Worm (Caenorhabditis elegans) whole organism, mixed stage, embryonic: ENCODE data around the gene Y68A4B.3.

ENCODE experiments used
- ceh-83 ChIP-seq: fragments of 200-800 bp; sonication (Bioruptor generic); optimal IDR thresholded peaks from 2 replicates; lab custom pipeline; 2018; ENCODE audit warnings: mild to moderate bottlenecking, missing genetic modification characterization, missing compliant biosample characterization
- elt-1 ChIP-seq: sonication (generic microtip); optimal IDR thresholded peaks from 2 replicates; lab custom pipeline; 2017; ENCODE audit warnings: missing genetic modification characterization, mild to moderate bottlenecking, missing compliant biosample characterization, antibody characterized with exemption, moderate library complexity, borderline replicate concordance; ENCODE audit not compliant: insufficient read depth
- lin-32 ChIP-seq: fragments of 200-800 bp; sonication (Bioruptor generic); optimal IDR thresholded peaks from 2 replicates; lab custom pipeline; 2018; ENCODE audit warnings: mild to moderate bottlenecking, missing genetic modification characterization, missing compliant biosample characterization
- lsy-2 ChIP-seq: fragments of 150-350 bp; optimal IDR thresholded peaks from 2 replicates; lab custom pipeline; 2014; ENCODE audit warnings: missing biosample characterization, missing genetic modification characterization
- mep-1 ChIP-seq: fragments of 150-350 bp; optimal IDR thresholded peaks from 2 replicates; lab custom pipeline; 2017; ENCODE audit warnings: missing biosample characterization, missing genetic modification reagents, missing genetic modification characterization, inconsistent platforms
- nhr-12 ChIP-seq: fragments of 150-350 bp; optimal IDR thresholded peaks from 2 replicates; lab custom pipeline; 2014; ENCODE audit warnings: missing biosample characterization, missing genetic modification characterization
- nhr-2 ChIP-seq: fragments of 150-350 bp; optimal IDR thresholded peaks from 2 replicates; lab custom pipeline; 2014; ENCODE audit warnings: missing biosample characterization, missing genetic modification characterization
- nhr-237 ChIP-seq: fragments of 150-350 bp; optimal IDR thresholded peaks from 2 replicates; lab custom pipeline; 2014; ENCODE audit warnings: missing biosample characterization, missing genetic modification characterization
- nhr-28 ChIP-seq: fragments of 150-350 bp; optimal IDR thresholded peaks from 2 replicates; lab custom pipeline; 2014; ENCODE audit warnings: missing biosample characterization, missing genetic modification characterization
- sem-2 ChIP-seq: fragments of 200-800 bp; sonication (Bioruptor generic); optimal IDR thresholded peaks from 2 replicates; lab custom pipeline; 2018; ENCODE audit warnings: mild to moderate bottlenecking, missing genetic modification characterization, missing compliant biosample characterization
- snpc-4 ChIP-seq: fragments of 150-350 bp; optimal IDR thresholded peaks from 2 replicates; lab custom pipeline; 2014; ENCODE audit warnings: missing biosample characterization, missing genetic modification characterization
- unc-62 ChIP-seq: fragments of 150-350 bp; optimal IDR thresholded peaks from 2 replicates; lab custom pipeline; 2014; ENCODE audit warnings: missing biosample characterization, missing genetic modification reagents, missing genetic modification characterization
- ztf-11 ChIP-seq: fragments of 150-350 bp; optimal IDR thresholded peaks from 2 replicates; lab custom pipeline; 2014; ENCODE audit warnings: missing biosample characterization, missing genetic modification characterization

- TF ChIP-seq nhr-2 (tag; lab: Kevin White, UChicago) (no peak), lsy-2 (tag; lab: Kevin White, UChicago) (no peak), unc-62 (GFP tag; lab: Kevin White, UChicago) (no peak), nhr-12 (no peak), ztf-11 (tag; lab: Kevin White, UChicago) (no peak), elt-1 (tag; lab: Kevin White, UChicago) (no peak), nhr-28 (tag; lab: Kevin White, UChicago) (no peak), nhr-237 (no peak), sem-2 (no peak), lin-32 (GFP tag; lab: Kevin White, UChicago) (no peak), snpc-4 (tag; lab: Kevin White, UChicago) (no peak), ceh-83 (GFP tag; lab: Kevin White, UChicago) (no peak), mep-1 (tag; lab: Kevin White, UChicago) (no peak)
These were observed 1.2 kb downstream of the Y68A4B.3 start for ce11 chrV:17241278-17241661.
